Fruit fly (Drosophila melanogaster): ENCODE measurements around the gene sni.

DNA sequence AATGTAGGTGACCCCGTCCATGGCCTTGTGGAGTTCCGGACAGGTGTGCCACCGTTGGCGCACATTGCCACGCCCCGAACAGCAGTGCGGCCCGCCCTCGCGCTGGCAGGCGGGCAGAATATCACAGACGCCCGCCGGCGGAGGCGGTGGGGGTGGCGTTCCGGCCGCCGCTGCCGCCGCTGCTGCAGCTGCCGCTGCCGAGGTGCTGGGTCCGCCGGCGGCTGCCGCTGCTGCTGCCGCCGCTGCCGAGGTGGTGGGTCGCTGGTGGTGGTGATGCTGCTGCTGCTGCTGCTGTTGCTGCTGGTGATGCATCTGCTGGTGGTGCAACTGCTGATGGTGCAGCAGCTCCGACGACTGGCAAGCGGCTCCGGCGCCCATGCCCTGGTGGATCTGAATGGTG, 41.2 kb upstream of the sni start:
- TF ChIP-seq h (optimal IDR thresholded peaks at IDR 0.05): no peak
- no peak for TF ChIP-seq psq (optimal IDR thresholded peaks at IDR 0.05)

Data from Kc167 (cell line).